Fruit fly (Drosophila melanogaster) whole organism, adult: Measurements from ENCODE around the gene Lectin-galC1.

ENCODE experiments used
- CG12768 ChIP-seq: fragments of 200-800 bp; sonication (Bioruptor generic); optimal IDR thresholded peaks from 2 replicates; lab custom pipeline; 2017; ENCODE audit warnings: missing biosample characterization, missing genetic modification characterization, mild to moderate bottlenecking, moderate library complexity, missing genetic modification reagents
- CG14711 ChIP-seq: fragments of 200-800 bp; sonication (Bioruptor generic); optimal IDR thresholded peaks from 2 replicates; lab custom pipeline; 2018; ENCODE audit warnings: missing biosample characterization, mild to moderate bottlenecking, missing genetic modification characterization, moderate library complexity
- CG33017 ChIP-seq: fragments of 200-800 bp; sonication (Bioruptor generic); optimal IDR thresholded peaks from 2 replicates; lab custom pipeline; 2018; ENCODE audit warnings: missing biosample characterization, mild to moderate bottlenecking, missing genetic modification characterization, moderate library complexity
- CG5204 ChIP-seq: fragments of 200-800 bp; sonication (Bioruptor generic); optimal IDR thresholded peaks from 2 replicates; lab custom pipeline; 2016; ENCODE audit warnings: missing biosample characterization, missing genetic modification characterization
- CG7045 ChIP-seq: fragments of 200-800 bp; sonication (Bioruptor generic); optimal IDR thresholded peaks from 2 replicates; lab custom pipeline; 2017; ENCODE audit warnings: missing biosample characterization, mild to moderate bottlenecking, missing genetic modification characterization
- Hr96 ChIP-seq: fragments of 200-800 bp; sonication (Bioruptor generic); optimal IDR thresholded peaks from 2 replicates; lab custom pipeline; 2016; ENCODE audit warnings: missing biosample characterization, missing genetic modification characterization
- Mnt ChIP-seq: fragments of 200-800 bp; sonication (Bioruptor generic); optimal IDR thresholded peaks from 2 replicates; lab custom pipeline; 2016; ENCODE audit warnings: missing biosample characterization, mild to moderate bottlenecking, missing genetic modification characterization
- cic ChIP-seq: fragments of 200-800 bp; sonication (Bioruptor generic); optimal IDR thresholded peaks from 2 replicates; lab custom pipeline; 2017; ENCODE audit warnings: missing biosample characterization, mild to moderate bottlenecking, missing genetic modification characterization, moderate library complexity
- kay ChIP-seq: fragments of 200-800 bp; sonication (Bioruptor generic); peaks from one replicate; lab custom pipeline; 2016; ENCODE audit warnings: missing biosample characterization, missing genetic modification characterization, borderline replicate concordance
- pad ChIP-seq: fragments of 200-800 bp; sonication (Bioruptor generic); optimal IDR thresholded peaks from 3 replicates; lab custom pipeline; 2017; ENCODE audit warnings: missing biosample characterization, missing genetic modification characterization, mild to moderate bottlenecking, moderate library complexity, missing genetic modification reagents
- toe ChIP-seq: fragments of 200-800 bp; sonication (Bioruptor generic); optimal IDR thresholded peaks from 2 replicates; lab custom pipeline; 2016; ENCODE audit warnings: missing biosample characterization, missing genetic modification characterization

DNA sequence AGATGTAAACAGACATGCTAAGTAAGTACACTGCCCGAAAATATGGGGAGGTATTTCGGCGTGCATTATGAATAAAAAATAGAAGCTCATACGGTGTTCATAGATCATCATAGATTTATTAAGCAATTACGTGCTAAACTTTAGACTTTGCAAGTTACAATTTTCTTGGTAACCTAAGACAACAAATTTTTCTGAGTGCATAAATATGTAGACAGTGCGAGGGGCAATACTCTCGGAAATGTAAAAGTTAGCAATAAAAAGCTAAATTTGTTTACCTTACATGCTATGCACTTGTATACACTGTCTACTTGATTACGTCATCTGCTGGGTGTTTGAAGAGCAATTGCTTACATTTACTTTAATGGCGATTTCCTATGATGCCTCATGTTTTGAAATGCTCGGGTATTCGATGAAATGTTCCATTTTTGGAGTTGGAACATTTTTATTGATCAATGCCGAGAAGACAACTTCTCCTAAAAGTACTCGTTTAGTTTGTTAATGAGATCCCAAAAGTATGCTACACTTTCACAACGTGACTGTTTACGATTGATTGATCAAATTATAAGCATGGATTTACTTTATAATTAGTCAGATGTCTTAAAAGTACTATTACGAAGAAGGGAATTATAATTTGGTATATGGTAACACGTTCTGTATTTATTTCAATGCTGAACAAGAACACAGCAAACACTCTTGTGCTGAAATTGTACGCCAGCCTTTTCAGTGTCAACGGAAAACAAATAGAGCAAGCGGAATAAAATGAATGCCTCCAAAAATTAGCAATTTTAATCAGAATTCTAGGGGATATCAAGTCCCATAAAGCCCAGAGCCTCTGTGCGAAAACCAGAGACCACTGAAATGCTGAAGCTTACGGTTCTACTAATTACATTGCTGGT is at the start of gene Lectin-galC1:
- TF ChIP-seq CG5204 (GFP tag; lab: Kevin White, UChicago) (peak; percentile 86), CG33017 (tag; lab: Kevin White, UChicago) (peak; percentile 87), CG12768 (GFP tag; lab: Kevin White, UChicago) (peak; percentile 78), kay (peak; percentile 62), toe (GFP tag; lab: Kevin White, UChicago) (peak; percentile 87), cic (GFP tag; lab: Kevin White, UChicago) (peak; percentile 65), Hr96 (GFP tag; lab: Kevin White, UChicago) (peak; percentile 79), CG14711 (tag; lab: Kevin White, UChicago) (peak; percentile 81), Mnt (peak; percentile 36), pad (GFP tag; lab: Kevin White, UChicago) (peak; percentile 54), CG7045 (GFP tag; lab: Kevin White, UChicago) (peak; percentile 84)
